Worm (Caenorhabditis elegans) whole organism, midembryonic: ENCODE data around the gene kin-4.

ENCODE experiments used
- cog-1 ChIP-seq: sonication (generic microtip); optimal IDR thresholded peaks from 2 replicates; lab custom pipeline; 2016; ENCODE audit warnings: missing genetic modification characterization, missing compliant biosample characterization
- flt-1 ChIP-seq: fragments of 200-800 bp; sonication (Bioruptor generic); IDR thresholded peaks from 2 replicates; pipeline ENCODE4 v1.3.6; 2022; ENCODE audit warnings: missing genetic modification characterization, missing compliant biosample characterization
- klf-2 ChIP-seq: fragments of 200-800 bp; sonication (Bioruptor generic); conservative IDR thresholded peaks from 2 replicates; pipeline ENCODE4 v1.3.6; 2022; ENCODE audit warnings: missing genetic modification reagents, missing genetic modification characterization, missing compliant biosample characterization
- med-1 ChIP-seq: sonication (generic microtip); optimal IDR thresholded peaks from 2 replicates; lab custom pipeline; 2017; ENCODE audit warnings: missing genetic modification characterization, mild to moderate bottlenecking, missing compliant biosample characterization, antibody characterized with exemption, missing genetic modification reagents; ENCODE audit not compliant: insufficient read depth
- tab-1 ChIP-seq: fragments of 200-800 bp; sonication (Bioruptor generic); IDR thresholded peaks from 2 replicates; pipeline ENCODE4 v1.3.6; 2022; ENCODE audit warnings: missing genetic modification characterization, missing compliant biosample characterization
- ztf-23 ChIP-seq: fragments of 200-800 bp; sonication (Bioruptor generic); IDR thresholded peaks from 2 replicates; pipeline ENCODE4 v1.3.6; 2022; ENCODE audit warnings: missing genetic modification reagents, missing genetic modification characterization, missing compliant biosample characterization
- ztf-29 ChIP-seq: fragments of 200-800 bp; sonication (Bioruptor generic); IDR thresholded peaks from 2 replicates; pipeline ENCODE4 v1.3.6; 2022; ENCODE audit warnings: missing genetic modification reagents, missing genetic modification characterization, missing compliant biosample characterization

ce11 chrIV:11480027-11480896 lies 54.7 kb downstream of the kin-4 start, which contains the start of the genes mbf-1 and nse-4:
- TF ChIP-seq flt-1 (GFP tag; lab: Robert Waterston, UW): no peak
- no peak for TF ChIP-seq tab-1
- TF ChIP-seq cog-1: peak; percentile 16
- no peak for TF ChIP-seq med-1 (GFP tag; lab: Kevin White, UChicago)
- TF ChIP-seq ztf-23 (GFP tag; lab: Robert Waterston, UW): no peak
- no peak for TF ChIP-seq ztf-29 (GFP tag; lab: Robert Waterston, UW)
- no peak for TF ChIP-seq klf-2 (GFP tag; lab: Robert Waterston, UW)
